Worm (Caenorhabditis elegans) whole organism, midembryonic: ENCODE measurements around the gene Y49E10.29.

Experiments
- T22C8.4 ChIP-seq: fragments of 200-800 bp; sonication (Bioruptor generic); IDR thresholded peaks from 2 replicates; pipeline ENCODE4 v1.3.6; 2022; ENCODE audit warnings: missing genetic modification characterization, missing compliant biosample characterization
- klf-2 ChIP-seq: fragments of 200-800 bp; sonication (Bioruptor generic); conservative IDR thresholded peaks from 2 replicates; pipeline ENCODE4 v1.3.6; 2022; ENCODE audit warnings: missing genetic modification reagents, missing genetic modification characterization, missing compliant biosample characterization
- ref-1 ChIP-seq: fragments of 200-800 bp; sonication (Bioruptor generic); conservative IDR thresholded peaks from 2 replicates; pipeline ENCODE4 v1.3.6; 2022; ENCODE audit warnings: missing genetic modification reagents, missing genetic modification characterization, missing compliant biosample characterization
- tab-1 ChIP-seq: fragments of 200-800 bp; sonication (Bioruptor generic); IDR thresholded peaks from 2 replicates; pipeline ENCODE4 v1.3.6; 2022; ENCODE audit warnings: missing genetic modification characterization, missing compliant biosample characterization

ce11 chrIII:12434104-12434503 lies 34.9 kb upstream of the Y49E10.29 start, which contains the start of gene Y49E10.27:
- TF ChIP-seq tab-1 (no peak), klf-2 (GFP tag; lab: Robert Waterston, UW) (no peak), T22C8.4 (GFP tag; lab: Robert Waterston, UW) (no peak), ref-1 (GFP tag; lab: Robert Waterston, UW) (no peak)
